Worm (Caenorhabditis elegans): Measurements from ENCODE around the gene Y4C6B.4.

- TF ChIP-seq drap-1 (GFP tag; optimal IDR thresholded peaks at IDR 0.05) = no peak
- TF ChIP-seq ztf-11 (tag; optimal IDR thresholded peaks at IDR 0.05) = no peak
- TF ChIP-seq unc-39 (tag; optimal IDR thresholded peaks at IDR 0.05) = no peak
- TF ChIP-seq mep-1 (tag; optimal IDR thresholded peaks at IDR 0.05) = no peak
- TF ChIP-seq nhr-2 (tag; optimal IDR thresholded peaks at IDR 0.05) = no peak
- TF ChIP-seq lsy-2 (tag; optimal IDR thresholded peaks at IDR 0.05) = no peak
- no peak for TF ChIP-seq sptf-1 (tag; optimal IDR thresholded peaks at IDR 0.05)
- TF ChIP-seq mls-2 (tag; optimal IDR thresholded peaks at IDR 0.05) = no peak
- TF ChIP-seq nhr-28 (tag; optimal IDR thresholded peaks at IDR 0.05) = no peak
- no peak for TF ChIP-seq unc-62 (GFP tag; optimal IDR thresholded peaks at IDR 0.05)
Measured at ce11 chrIV:5294467-5294866, 31.8 kb upstream of the Y4C6B.4 start.

Measured in whole organism, mixed stage, embryonic.